Fruit fly (Drosophila melanogaster) S2 (cell line): Measurements from ENCODE around the gene Aplip1.

Source experiments
- CG8478 ChIP-seq: fragments of >200 bp; optimal IDR thresholded peaks from 2 replicates; lab custom pipeline; 2018
- CTCF ChIP-seq, 2 experiments: fragments of >200 bp; optimal IDR thresholded peaks; 2 replicates each; lab custom pipeline; 2018

DNA sequence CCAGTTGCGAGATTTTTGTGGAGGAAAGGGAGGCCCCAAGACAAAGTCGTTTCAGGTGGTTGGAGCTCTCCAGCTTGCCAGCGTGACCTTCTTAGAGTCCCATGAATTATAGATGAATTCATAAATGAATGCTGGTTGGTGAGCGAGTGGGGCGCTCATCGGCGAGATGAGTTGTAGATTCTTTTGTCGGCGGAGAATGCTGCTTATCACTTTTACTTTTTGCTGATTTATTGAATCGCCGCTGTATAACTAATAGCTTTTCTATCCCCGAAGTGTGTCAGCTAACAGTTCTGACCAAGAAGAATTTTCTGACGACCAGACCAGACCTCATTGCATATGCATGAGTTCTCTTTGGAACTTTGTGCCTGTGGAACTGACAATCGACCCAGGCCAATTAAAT lies 16.0 kb downstream of the Aplip1 start:
- TF ChIP-seq CTCF (optimal IDR thresholded peaks at IDR 0.05; lab: Kevin White, UChicago): no peak
- TF ChIP-seq CG8478 (lab: Kevin White, UChicago): no peak
